Worm (Caenorhabditis elegans) whole organism, L1 larva: ENCODE measurements around the gene R05A10.1.

ENCODE experiments used
- elt-3 ChIP-seq, 6 experiments: fragments of 150-350 bp in 1 of 6; sonication (generic microtip); optimal IDR thresholded peaks; 2 replicates each; lab custom pipeline; 2017 to 2018; ENCODE audit warnings: missing biosample characterization in 6 of 6, missing genetic modification characterization in 6 of 6, inconsistent platforms in 1 of 6
- lir-3 ChIP-seq: sonication (generic microtip); optimal IDR thresholded peaks from 2 replicates; lab custom pipeline; 2016; ENCODE audit warnings: mild to moderate bottlenecking, missing genetic modification characterization, moderate library complexity, missing compliant biosample characterization; ENCODE audit not compliant: poor library complexity
- mep-1 ChIP-seq: fragments of 150-350 bp; optimal IDR thresholded peaks from 2 replicates; lab custom pipeline; 2014; ENCODE audit warnings: missing biosample characterization, missing genetic modification characterization
- nhr-12 ChIP-seq: sonication (generic microtip); optimal IDR thresholded peaks from 2 replicates; lab custom pipeline; 2017; ENCODE audit warnings: missing biosample characterization, missing genetic modification characterization
- nhr-28 ChIP-seq: fragments of 150-350 bp; optimal IDR thresholded peaks from 2 replicates; lab custom pipeline; 2014; ENCODE audit warnings: missing biosample characterization, missing genetic modification characterization
- unc-130 ChIP-seq: fragments of 150-350 bp; optimal IDR thresholded peaks from 2 replicates; lab custom pipeline; 2017; ENCODE audit warnings: missing biosample characterization, missing genetic modification characterization, inconsistent platforms
- zag-1 ChIP-seq: fragments of 150-350 bp; optimal IDR thresholded peaks from 2 replicates; lab custom pipeline; 2014; ENCODE audit warnings: missing biosample characterization, missing genetic modification characterization

- no peak for TF ChIP-seq nhr-28
- TF ChIP-seq zag-1 (tag; lab: Kevin White, UChicago) = no peak
- no peak for TF ChIP-seq mep-1 (tag; lab: Kevin White, UChicago)
- no peak for TF ChIP-seq unc-130 (tag; lab: Kevin White, UChicago)
- no peak for TF ChIP-seq lir-3
- TF ChIP-seq elt-3 (tag; optimal IDR thresholded peaks at IDR 0.05; lab: Kevin White, UChicago) = no peak
- no peak for TF ChIP-seq nhr-12 (tag; lab: Kevin White, UChicago)
Measured at ce11 chrIV:14194317-14194716, 12.1 kb downstream of the R05A10.1 start.
